Worm (Caenorhabditis elegans) whole organism, mixed stage, embryonic: ENCODE measurements around the gene acl-9.

Experiments
- M03D4.4 ChIP-seq: sonication (generic microtip); optimal IDR thresholded peaks from 2 replicates; lab custom pipeline; 2017; ENCODE audit warnings: mild to moderate bottlenecking, missing genetic modification characterization, missing compliant biosample characterization
- ceh-43 ChIP-seq: fragments of 200-800 bp; sonication (Bioruptor generic); optimal IDR thresholded peaks from 2 replicates; lab custom pipeline; 2018; ENCODE audit warnings: mild to moderate bottlenecking, missing genetic modification characterization, moderate library complexity, missing compliant biosample characterization
- elt-3 ChIP-seq: fragments of 150-350 bp; optimal IDR thresholded peaks from 2 replicates; lab custom pipeline; 2014; ENCODE audit warnings: missing biosample characterization, missing genetic modification characterization
- lsy-2 ChIP-seq: fragments of 150-350 bp; optimal IDR thresholded peaks from 2 replicates; lab custom pipeline; 2014; ENCODE audit warnings: missing biosample characterization, missing genetic modification characterization
- mep-1 ChIP-seq: fragments of 150-350 bp; optimal IDR thresholded peaks from 2 replicates; lab custom pipeline; 2017; ENCODE audit warnings: missing biosample characterization, missing genetic modification reagents, missing genetic modification characterization, inconsistent platforms
- mls-2 ChIP-seq: sonication (generic microtip); optimal IDR thresholded peaks from 2 replicates; lab custom pipeline; 2016; ENCODE audit warnings: mild to moderate bottlenecking, missing genetic modification characterization, moderate library complexity, missing compliant biosample characterization
- nhr-12 ChIP-seq: fragments of 150-350 bp; optimal IDR thresholded peaks from 2 replicates; lab custom pipeline; 2014; ENCODE audit warnings: missing biosample characterization, missing genetic modification characterization
- nhr-2 ChIP-seq: fragments of 150-350 bp; optimal IDR thresholded peaks from 2 replicates; lab custom pipeline; 2014; ENCODE audit warnings: missing biosample characterization, missing genetic modification characterization
- nhr-76 ChIP-seq: sonication (generic microtip); optimal IDR thresholded peaks from 2 replicates; lab custom pipeline; 2017; ENCODE audit warnings: missing biosample characterization, missing genetic modification characterization
- snpc-4 ChIP-seq: fragments of 150-350 bp; optimal IDR thresholded peaks from 2 replicates; lab custom pipeline; 2014; ENCODE audit warnings: missing biosample characterization, missing genetic modification characterization
- unc-62 ChIP-seq: fragments of 150-350 bp; optimal IDR thresholded peaks from 2 replicates; lab custom pipeline; 2014; ENCODE audit warnings: missing biosample characterization, missing genetic modification reagents, missing genetic modification characterization
- ztf-11 ChIP-seq: fragments of 150-350 bp; optimal IDR thresholded peaks from 2 replicates; lab custom pipeline; 2014; ENCODE audit warnings: missing biosample characterization, missing genetic modification characterization

DNA sequence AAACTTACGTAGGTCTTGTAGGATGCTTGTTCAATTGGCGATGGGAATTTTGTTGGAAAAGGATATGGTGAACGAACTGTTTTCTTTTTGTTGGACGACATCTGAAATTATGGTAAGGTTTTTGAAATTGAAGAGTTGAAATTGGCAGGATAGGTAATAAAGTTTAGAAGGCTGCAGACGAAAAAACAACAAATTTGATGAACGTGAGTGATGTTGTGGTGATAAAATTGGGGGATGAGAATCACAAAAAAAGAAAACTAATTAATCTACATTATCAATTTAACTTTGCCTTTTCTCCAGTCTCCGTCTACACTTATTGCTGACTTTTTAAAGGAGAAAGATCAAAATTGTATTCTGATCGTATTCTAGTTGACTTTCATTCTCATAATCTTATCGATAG lies 40.8 kb downstream of the acl-9 start, which contains the start of gene cpt-6:
- no peak for TF ChIP-seq ztf-11 (tag; lab: Kevin White, UChicago)
- TF ChIP-seq snpc-4 (tag; lab: Kevin White, UChicago): no peak
- no peak for TF ChIP-seq M03D4.4 (tag; lab: Kevin White, UChicago)
- no peak for TF ChIP-seq mep-1 (tag; lab: Kevin White, UChicago)
- no peak for TF ChIP-seq ceh-43
- no peak for TF ChIP-seq nhr-2 (tag; lab: Kevin White, UChicago)
- TF ChIP-seq nhr-76 (tag; lab: Kevin White, UChicago): no peak
- no peak for TF ChIP-seq unc-62 (GFP tag; lab: Kevin White, UChicago)
- TF ChIP-seq lsy-2 (tag; lab: Kevin White, UChicago): no peak
- TF ChIP-seq nhr-12: no peak
- no peak for TF ChIP-seq elt-3 (tag; lab: Kevin White, UChicago)
- TF ChIP-seq mls-2 (tag; lab: Kevin White, UChicago): no peak
